Fruit fly (Drosophila melanogaster): ENCODE measurements around the gene boil.

The boil gene

DNA sequence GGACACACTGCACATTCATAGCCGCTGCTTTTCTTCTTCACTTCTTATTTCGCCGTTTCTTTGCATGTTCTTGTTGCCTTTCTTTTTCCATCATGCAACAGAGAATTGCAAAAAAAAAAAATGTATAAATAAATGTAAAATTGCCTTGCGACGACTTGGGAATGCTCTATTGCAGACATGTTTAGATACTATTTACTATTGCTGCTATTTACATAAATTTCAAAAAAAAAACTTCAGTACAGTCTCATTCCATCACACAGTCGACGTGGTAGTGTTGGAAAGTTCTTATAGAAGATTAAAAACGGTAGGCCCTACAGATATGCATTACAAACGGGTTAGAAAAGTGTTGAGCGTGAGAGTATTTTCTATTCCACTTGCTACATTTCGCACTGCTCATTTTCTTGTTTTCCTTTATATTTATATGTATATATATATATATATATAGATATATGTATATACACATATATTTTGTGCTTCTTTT is 36.3 kb downstream of the boil start:
- TF ChIP-seq ovo (GFP tag; optimal IDR thresholded peaks at IDR 0.05) (peak; percentile 19), toe (GFP tag; optimal IDR thresholded peaks at IDR 0.05) (no peak), CG12768 (GFP tag; optimal IDR thresholded peaks at IDR 0.05) (peak; percentile 44), tj (GFP tag; optimal IDR thresholded peaks at IDR 0.05) (peak; percentile 74), CG7101 (tag; optimal IDR thresholded peaks at IDR 0.05) (peak; percentile 33), pad (GFP tag; optimal IDR thresholded peaks at IDR 0.05) (peak; percentile 33), kay (GFP tag; ENCODE audit: borderline replicate concordance) (no peak), Crg-1 (GFP tag; optimal IDR thresholded peaks at IDR 0.05) (peak; percentile 32), bab1 (GFP tag; optimal IDR thresholded peaks at IDR 0.05) (peak; percentile 38), CG14711 (tag; optimal IDR thresholded peaks at IDR 0.05) (peak; percentile 51), cnc (optimal IDR thresholded peaks at IDR 0.05) (no peak), cic (GFP tag; optimal IDR thresholded peaks at IDR 0.05) (peak; percentile 14), CG7045 (GFP tag; optimal IDR thresholded peaks at IDR 0.05) (peak; percentile 12), CG11617 (GFP tag; optimal IDR thresholded peaks at IDR 0.05) (peak; percentile 46), CG5204 (GFP tag; optimal IDR thresholded peaks at IDR 0.05) (peak; percentile 34), Hr96 (GFP tag; optimal IDR thresholded peaks at IDR 0.05) (peak; percentile 55), CG33017 (tag; optimal IDR thresholded peaks at IDR 0.05) (no peak)

DNA sequence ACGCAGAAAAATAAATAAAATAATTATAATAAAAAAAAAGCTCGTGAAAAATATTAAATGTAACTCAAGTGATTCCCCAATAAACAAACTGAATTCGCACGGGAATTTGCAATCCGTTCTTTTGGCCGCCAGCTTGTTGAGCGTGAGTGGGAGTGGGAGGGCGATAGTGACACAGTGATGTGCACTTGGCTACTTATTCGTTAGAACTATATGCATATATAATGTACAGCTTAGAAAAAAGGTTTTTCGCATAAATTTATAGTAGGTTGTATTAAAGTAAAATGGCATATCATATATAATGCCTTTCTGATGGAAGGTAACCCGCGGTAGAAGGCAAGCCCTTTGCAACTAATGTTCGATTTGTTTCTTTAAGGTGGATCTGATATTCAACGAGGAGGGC is 36.9 kb downstream of the boil start:
- TF ChIP-seq CG33017 (tag; optimal IDR thresholded peaks at IDR 0.05) = no peak
- no peak for TF ChIP-seq kay (GFP tag; ENCODE audit: borderline replicate concordance)
- no peak for TF ChIP-seq Hr96 (GFP tag; optimal IDR thresholded peaks at IDR 0.05)
- no peak for TF ChIP-seq CG14711 (tag; optimal IDR thresholded peaks at IDR 0.05)
- TF ChIP-seq bab1 (GFP tag; optimal IDR thresholded peaks at IDR 0.05) = no peak
- no peak for TF ChIP-seq cic (GFP tag; optimal IDR thresholded peaks at IDR 0.05)
- no peak for TF ChIP-seq toe (GFP tag; optimal IDR thresholded peaks at IDR 0.05)
- no peak for TF ChIP-seq pad (GFP tag; optimal IDR thresholded peaks at IDR 0.05)
- TF ChIP-seq CG1620 (GFP tag; optimal IDR thresholded peaks at IDR 0.05) = no peak
- TF ChIP-seq CG5204 (GFP tag; optimal IDR thresholded peaks at IDR 0.05) = no peak
- no peak for TF ChIP-seq tj (GFP tag; optimal IDR thresholded peaks at IDR 0.05)
- no peak for TF ChIP-seq Mnt (GFP tag; optimal IDR thresholded peaks at IDR 0.05)
- no peak for TF ChIP-seq ovo (GFP tag; optimal IDR thresholded peaks at IDR 0.05)
- no peak for TF ChIP-seq cnc (optimal IDR thresholded peaks at IDR 0.05)
- TF ChIP-seq CG7101 (tag; optimal IDR thresholded peaks at IDR 0.05) = no peak
- TF ChIP-seq CG11617 (GFP tag; optimal IDR thresholded peaks at IDR 0.05) = no peak
- no peak for TF ChIP-seq CG12768 (GFP tag; optimal IDR thresholded peaks at IDR 0.05)
- no peak for TF ChIP-seq Clk (GFP tag; optimal IDR thresholded peaks at IDR 0.05)
- TF ChIP-seq CG7045 (GFP tag; optimal IDR thresholded peaks at IDR 0.05) = no peak
- TF ChIP-seq Crg-1 (GFP tag; optimal IDR thresholded peaks at IDR 0.05) = no peak

DNA sequence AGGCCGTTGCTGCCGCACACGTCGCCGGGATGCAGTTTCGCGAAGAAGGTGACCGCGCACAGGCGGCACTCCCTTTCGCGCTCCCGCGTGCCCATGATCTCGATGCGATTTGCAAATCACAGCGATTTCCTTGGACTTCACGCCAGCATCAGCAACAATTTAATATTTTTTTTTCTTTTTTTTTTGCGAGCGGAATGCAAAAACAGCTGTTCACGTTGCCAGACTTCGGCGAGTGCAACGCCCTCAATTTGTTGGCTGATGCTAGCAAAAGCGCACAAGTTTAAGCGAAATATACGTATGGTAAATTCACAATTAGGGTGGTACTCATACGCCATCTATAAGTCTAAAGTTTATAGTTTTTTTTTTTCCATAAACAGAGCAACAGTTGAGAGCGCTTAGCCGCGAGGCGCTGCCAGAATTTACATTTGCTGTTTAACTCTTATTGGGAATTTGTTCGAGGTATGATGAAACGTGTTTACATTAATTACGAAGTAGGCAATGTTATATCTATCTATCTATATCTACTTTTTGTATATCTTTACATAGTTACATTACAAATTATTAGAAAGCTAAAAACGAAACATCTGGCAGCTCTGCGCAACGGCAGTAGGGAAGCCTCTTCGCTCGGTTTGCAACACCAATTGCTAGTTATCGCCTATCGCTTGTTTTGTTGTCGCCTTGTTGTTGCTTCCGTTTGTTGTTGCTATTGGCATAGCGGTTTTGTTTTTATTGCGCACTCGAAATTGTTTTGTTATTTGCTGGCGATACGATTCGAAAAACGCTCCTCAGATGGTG is 43.0 kb downstream of the boil start, which contains the start of the genes CG4041 and Hgsnat:
TSS of gene CG4041 (minus strand) at position 220 of the 795 bp plus-strand sequence.
TSS of gene Hgsnat (plus strand) at position 503 of the 795 bp plus-strand sequence.
- TF ChIP-seq CG7101 (tag; optimal IDR thresholded peaks at IDR 0.05) (peak; percentile 62), CG1620 (GFP tag; optimal IDR thresholded peaks at IDR 0.05) (peak; percentile 52), pad (GFP tag; optimal IDR thresholded peaks at IDR 0.05) (peak; percentile 48), CG7045 (GFP tag; optimal IDR thresholded peaks at IDR 0.05) (no peak), Crg-1 (GFP tag; optimal IDR thresholded peaks at IDR 0.05) (peak; percentile 62), cnc (optimal IDR thresholded peaks at IDR 0.05) (no peak), CG33017 (tag; optimal IDR thresholded peaks at IDR 0.05) (no peak), toe (GFP tag; optimal IDR thresholded peaks at IDR 0.05) (peak; percentile 33), tj (GFP tag; optimal IDR thresholded peaks at IDR 0.05) (peak; percentile 96), CG11617 (GFP tag; optimal IDR thresholded peaks at IDR 0.05) (peak; percentile 59), ovo (GFP tag; optimal IDR thresholded peaks at IDR 0.05) (peak; percentile 75), CG14711 (tag; optimal IDR thresholded peaks at IDR 0.05) (peak; percentile 45), kay (GFP tag; ENCODE audit: borderline replicate concordance) (no peak), cic (GFP tag; optimal IDR thresholded peaks at IDR 0.05) (no peak), bab1 (GFP tag; optimal IDR thresholded peaks at IDR 0.05) (no peak), Hr96 (GFP tag; optimal IDR thresholded peaks at IDR 0.05) (peak; percentile 21), Clk (GFP tag; optimal IDR thresholded peaks at IDR 0.05) (no peak), CG12768 (GFP tag; optimal IDR thresholded peaks at IDR 0.05) (peak; percentile 2), CG5204 (GFP tag; optimal IDR thresholded peaks at IDR 0.05) (peak; percentile 41), Mnt (GFP tag; optimal IDR thresholded peaks at IDR 0.05) (no peak)

DNA sequence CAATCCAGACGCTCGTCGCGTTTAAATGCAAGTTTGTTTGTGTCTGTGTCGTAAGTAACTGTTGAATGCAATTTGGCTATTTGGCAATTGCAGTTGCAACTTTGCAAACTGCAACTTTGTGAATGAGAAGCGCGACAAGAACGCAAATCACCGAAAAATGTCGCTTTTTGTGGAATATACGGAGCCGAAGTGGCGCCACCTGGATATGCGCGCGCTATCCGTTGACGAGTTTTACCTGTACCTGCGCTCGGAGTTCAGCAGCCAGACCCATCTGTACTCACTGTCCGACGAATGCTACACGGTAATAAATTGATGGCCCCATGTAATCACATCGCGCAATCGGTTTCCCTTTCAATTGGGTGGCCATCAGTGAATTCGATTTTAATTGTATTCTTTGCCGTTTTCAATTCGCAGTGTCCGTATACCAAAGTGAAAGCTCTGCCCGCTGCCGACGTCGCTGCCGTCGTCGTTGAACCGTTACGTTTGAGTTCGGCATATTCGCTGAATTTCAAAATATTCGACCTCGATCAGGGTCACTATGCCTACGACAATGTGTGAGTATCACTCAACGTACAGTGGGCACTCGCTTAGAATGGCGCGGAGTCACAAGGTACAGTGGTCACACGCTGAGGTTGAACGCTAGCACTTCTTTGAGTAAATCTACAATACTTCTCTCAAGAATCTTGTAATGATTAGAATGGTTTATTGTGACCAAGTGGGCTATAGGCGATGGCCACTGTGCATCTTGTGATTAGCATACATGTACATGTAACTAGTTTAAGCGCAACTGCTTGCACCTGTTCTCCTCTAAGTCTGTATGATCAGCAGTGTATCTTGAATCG is 43.8 kb downstream of the boil start:
- peak; percentile 64 for TF ChIP-seq CG5204 (GFP tag; optimal IDR thresholded peaks at IDR 0.05)
- TF ChIP-seq kay (GFP tag; ENCODE audit: borderline replicate concordance) = no peak
- peak; percentile 87 for TF ChIP-seq tj (GFP tag; optimal IDR thresholded peaks at IDR 0.05)
- TF ChIP-seq cnc (optimal IDR thresholded peaks at IDR 0.05) = no peak
- TF ChIP-seq CG7101 (tag; optimal IDR thresholded peaks at IDR 0.05) = peak; percentile 88
- TF ChIP-seq CG12768 (GFP tag; optimal IDR thresholded peaks at IDR 0.05) = peak; percentile 88
- TF ChIP-seq Clk (GFP tag; optimal IDR thresholded peaks at IDR 0.05) = peak; percentile 38
- TF ChIP-seq Mnt (GFP tag; optimal IDR thresholded peaks at IDR 0.05) = peak; percentile 40
- TF ChIP-seq CG7045 (GFP tag; optimal IDR thresholded peaks at IDR 0.05) = peak; percentile 61
- TF ChIP-seq CG1620 (GFP tag; optimal IDR thresholded peaks at IDR 0.05) = peak; percentile 52
- no peak for TF ChIP-seq ovo (GFP tag; optimal IDR thresholded peaks at IDR 0.05)
- peak; percentile 38 for TF ChIP-seq Crg-1 (GFP tag; optimal IDR thresholded peaks at IDR 0.05)
- TF ChIP-seq cic (GFP tag; optimal IDR thresholded peaks at IDR 0.05) = peak; percentile 26
- peak; percentile 82 for TF ChIP-seq Hr96 (GFP tag; optimal IDR thresholded peaks at IDR 0.05)
- TF ChIP-seq CG11617 (GFP tag; optimal IDR thresholded peaks at IDR 0.05) = peak; percentile 58
- peak; percentile 59 for TF ChIP-seq toe (GFP tag; optimal IDR thresholded peaks at IDR 0.05)
- peak; percentile 80 for TF ChIP-seq bab1 (GFP tag; optimal IDR thresholded peaks at IDR 0.05)
- TF ChIP-seq CG14711 (tag; optimal IDR thresholded peaks at IDR 0.05) = peak; percentile 83
- TF ChIP-seq CG33017 (tag; optimal IDR thresholded peaks at IDR 0.05) = peak; percentile 86
- peak; percentile 69 for TF ChIP-seq pad (GFP tag; optimal IDR thresholded peaks at IDR 0.05)
